Worm (Caenorhabditis elegans): Measurements from ENCODE around the gene F35B12.9.

- TF ChIP-seq nhr-28 (tag; optimal IDR thresholded peaks at IDR 0.05) (no peak), nhr-237 (tag; optimal IDR thresholded peaks at IDR 0.05) (no peak), elt-3 (tag; optimal IDR thresholded peaks at IDR 0.05) (no peak), unc-62 (GFP tag; optimal IDR thresholded peaks at IDR 0.05) (no peak), ceh-83 (GFP tag; optimal IDR thresholded peaks at IDR 0.05) (no peak)
Measured at ce11 chrV:11618173-11618572, 17.2 kb downstream of the F35B12.9 start, which contains the start of gene glb-15.
